Worm (Caenorhabditis elegans) whole organism, L3 larva: ENCODE data around the gene fmo-3.

ENCODE experiments used
- aly-2 ChIP-seq: fragments of 150-350 bp; optimal IDR thresholded peaks from 2 replicates; lab custom pipeline; 2014; ENCODE audit warnings: missing biosample characterization, missing genetic modification characterization
- egl-27 ChIP-seq: sonication (generic microtip); optimal IDR thresholded peaks from 4 replicates; lab custom pipeline; 2017; ENCODE audit warnings: missing biosample characterization, missing genetic modification reagents, missing genetic modification characterization
- nhr-237 ChIP-seq: fragments of 150-350 bp; optimal IDR thresholded peaks from 2 replicates; lab custom pipeline; 2014; ENCODE audit warnings: missing biosample characterization, missing genetic modification characterization

DNA sequence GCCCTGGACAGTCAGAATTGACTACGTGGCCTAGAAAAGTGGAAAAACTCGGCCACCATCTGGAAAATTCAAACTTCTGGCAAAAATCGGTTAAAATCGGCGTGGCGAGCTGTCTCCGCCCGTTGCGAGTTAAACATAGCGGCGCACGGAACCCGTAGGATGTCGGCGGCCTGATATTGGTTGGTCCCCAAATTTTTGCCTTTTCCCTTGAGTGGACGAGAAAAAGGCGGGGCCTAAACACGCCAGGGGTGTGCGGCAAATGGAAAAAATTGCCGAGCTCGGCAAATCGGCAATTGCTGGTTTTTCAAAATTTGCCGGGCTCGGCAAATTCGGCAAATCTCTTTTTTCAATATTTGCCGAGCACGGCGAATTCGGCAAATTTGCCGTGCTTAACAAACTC lies 38.8 kb downstream of the fmo-3 start:
- TF ChIP-seq egl-27 (tag; lab: Kevin White, UChicago) (no peak), aly-2 (tag; lab: Kevin White, UChicago) (no peak), nhr-237 (no peak)
